Worm (Caenorhabditis elegans) whole organism, L2 larva: ENCODE data around the gene taf-2.

Experiments
- F13H6.1 ChIP-seq: sonication (generic microtip); optimal IDR thresholded peaks from 2 replicates; lab custom pipeline; 2016; ENCODE audit warnings: missing genetic modification characterization, missing compliant biosample characterization
- ama-1 ChIP-seq: fragments of 150-350 bp; optimal IDR thresholded peaks from 2 replicates; lab custom pipeline; 2018; ENCODE audit warnings: inconsistent platforms
- blmp-1 ChIP-seq: sonication (generic microtip); optimal IDR thresholded peaks from 2 replicates; lab custom pipeline; 2017; ENCODE audit warnings: missing genetic modification characterization, mild to moderate bottlenecking, missing compliant biosample characterization, antibody characterized with exemption, moderate library complexity; ENCODE audit not compliant: insufficient read depth
- elt-1 ChIP-seq: fragments of 150-350 bp; optimal IDR thresholded peaks from 2 replicates; lab custom pipeline; 2014; ENCODE audit warnings: missing biosample characterization, missing genetic modification characterization
- lin-11 ChIP-seq: fragments of 150-350 bp; sonication (generic microtip); optimal IDR thresholded peaks from 2 replicates; lab custom pipeline; 2014; ENCODE audit warnings: missing biosample characterization, missing genetic modification characterization, inconsistent platforms, mixed read lengths
- lin-13 ChIP-seq: fragments of 150-350 bp; optimal IDR thresholded peaks from 2 replicates; lab custom pipeline; 2014; ENCODE audit warnings: missing biosample characterization, missing genetic modification reagents, missing genetic modification characterization
- lin-39 ChIP-seq: fragments of 150-350 bp; optimal IDR thresholded peaks from 2 replicates; lab custom pipeline; 2014; ENCODE audit warnings: missing biosample characterization, missing genetic modification reagents, missing genetic modification characterization
- nhr-11 ChIP-seq: fragments of 150-350 bp; optimal IDR thresholded peaks from 2 replicates; lab custom pipeline; 2014; ENCODE audit warnings: missing biosample characterization, missing genetic modification characterization
- sma-3 ChIP-seq: sonication (generic microtip); optimal IDR thresholded peaks from 2 replicates; lab custom pipeline; 2016; ENCODE audit warnings: missing genetic modification reagents, missing genetic modification characterization, missing compliant biosample characterization
- snpc-4 ChIP-seq: fragments of 150-350 bp; optimal IDR thresholded peaks from 2 replicates; lab custom pipeline; 2014; ENCODE audit warnings: missing biosample characterization, missing genetic modification characterization
- unc-62 ChIP-seq: fragments of 150-350 bp; optimal IDR thresholded peaks from 2 replicates; lab custom pipeline; 2014; ENCODE audit warnings: missing biosample characterization, missing genetic modification reagents, missing genetic modification characterization

ce11 chrIV:3539872-3540271 lies 53.5 kb downstream of the taf-2 start, which contains the start of gene B0212.3:
- TF ChIP-seq lin-13 (GFP tag; lab: Kevin White, UChicago) (no peak), lin-39 (tag; lab: Kevin White, UChicago) (no peak), snpc-4 (tag; lab: Kevin White, UChicago) (no peak), unc-62 (no peak), nhr-11 (no peak), ama-1 (lab: Kevin White, UChicago) (no peak), blmp-1 (tag; lab: Kevin White, UChicago) (no peak), elt-1 (tag; lab: Kevin White, UChicago) (no peak), sma-3 (GFP tag; lab: Kevin White, UChicago) (no peak), lin-11 (tag; lab: Kevin White, UChicago) (no peak), F13H6.1 (tag; lab: Kevin White, UChicago) (no peak)
